Worm (Caenorhabditis elegans) whole organism, L1 larva: ENCODE measurements around the gene htz-1.

Experiments
- ama-1 ChIP-seq: fragments of 150-350 bp; optimal IDR thresholded peaks from 2 replicates; lab custom pipeline; 2014
- fos-1 ChIP-seq: fragments of 150-350 bp; optimal IDR thresholded peaks from 2 replicates; lab custom pipeline; 2014; ENCODE audit warnings: missing biosample characterization, missing genetic modification characterization

DNA sequence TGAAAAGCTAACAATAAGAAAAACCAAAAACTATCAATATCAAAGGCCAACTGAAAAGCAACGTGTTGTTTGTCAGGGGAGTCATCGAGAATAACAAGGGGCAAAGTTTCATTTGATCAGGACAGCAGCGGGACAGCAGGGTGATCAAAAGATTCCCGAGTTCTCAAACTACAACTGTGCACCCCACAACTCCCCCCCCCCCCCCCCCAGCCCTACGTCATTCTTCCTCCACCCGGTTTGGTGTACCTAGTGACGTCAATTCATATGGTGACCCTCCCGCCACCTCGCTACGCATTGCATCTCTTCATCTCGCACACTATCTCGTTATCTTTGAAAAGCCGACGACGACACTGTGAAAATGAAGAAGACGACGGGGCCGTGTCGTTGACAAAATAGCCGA is 27.8 kb downstream of the htz-1 start:
- TF ChIP-seq fos-1 (no peak), ama-1 (lab: Kevin White, UChicago) (no peak)
